Worm (Caenorhabditis elegans): Measurements from ENCODE around the gene hic-1.
A peak's percentile ranks its signal among the peaks of the same experiment; 100 is the strongest.

The hic-1 gene

ce11 chrX:6591674-6592073 lies 7.0 kb downstream of the hic-1 start:
- no peak for TF ChIP-seq snpc-3.4 (tag; optimal IDR thresholded peaks at IDR 0.05)
- TF ChIP-seq sdz-38 (tag; optimal IDR thresholded peaks at IDR 0.05): no peak
- no peak for TF ChIP-seq ceh-100 (GFP tag; IDR thresholded peaks at IDR 0.05)
- TF ChIP-seq mxl-1 (tag; optimal IDR thresholded peaks at IDR 0.05): no peak
- no peak for TF ChIP-seq lag-1 (GFP tag; IDR thresholded peaks at IDR 0.05)

- TF ChIP-seq egl-18 (GFP tag; IDR thresholded peaks at IDR 0.05) (no peak), athp-1 (tag; optimal IDR thresholded peaks at IDR 0.05) (no peak), madf-3 (GFP tag; IDR thresholded peaks at IDR 0.05) (no peak)
These were observed 10.1 kb downstream of the hic-1 start, which contains the start of gene fbxl-4 for ce11 chrX:6588495-6588894. Gene fbxl-4, plus strand, starts transcription at chrX:6588795.

DNA sequence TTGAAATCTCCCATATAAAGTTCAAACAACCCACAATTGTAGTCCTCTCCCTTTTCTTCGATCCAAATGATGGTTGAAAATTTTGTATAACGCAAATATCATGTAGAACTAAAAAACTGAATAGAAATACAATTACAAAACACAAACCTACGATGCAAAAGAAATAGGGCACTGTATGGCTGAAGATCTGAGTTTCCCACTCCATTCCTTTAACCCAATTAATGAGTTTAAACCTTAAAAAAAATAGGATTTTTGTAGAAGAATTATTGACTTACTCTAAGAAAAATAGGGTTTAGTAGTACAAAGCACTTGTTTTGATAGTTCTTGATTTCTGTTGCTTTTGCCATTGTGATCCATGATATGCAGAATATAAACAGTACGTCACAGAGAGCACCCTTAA lies 15.2 kb downstream of the hic-1 start:
- TF ChIP-seq nhr-120 (GFP tag; IDR thresholded peaks at IDR 0.05) (no peak), dpff-1 (tag; optimal IDR thresholded peaks at IDR 0.05) (no peak), snpc-3.4 (tag; optimal IDR thresholded peaks at IDR 0.05) (no peak), T26A5.8 (tag; optimal IDR thresholded peaks at IDR 0.05) (no peak), K12H6.12 (tag; optimal IDR thresholded peaks at IDR 0.05) (no peak), hlh-26 (GFP tag; conservative IDR thresholded peaks at IDR 0.05) (no peak), F55B11.4 (tag; optimal IDR thresholded peaks at IDR 0.05; ENCODE audit: borderline replicate concordance, insufficient read depth) (no peak), zfh-2 (GFP tag; conservative IDR thresholded peaks at IDR 0.05) (no peak), egl-18 (GFP tag; IDR thresholded peaks at IDR 0.05) (no peak), ztf-22 (GFP tag; optimal IDR thresholded peaks at IDR 0.05) (no peak), F10E7.11 (tag; optimal IDR thresholded peaks at IDR 0.05) (no peak), hsf-1 (GFP tag; IDR thresholded peaks at IDR 0.05) (no peak), aptf-2 (GFP tag; conservative IDR thresholded peaks at IDR 0.05) (no peak), nhr-179 (tag; optimal IDR thresholded peaks at IDR 0.05) (no peak), B0035.1 (tag; optimal IDR thresholded peaks at IDR 0.05) (no peak), lin-54 (GFP tag; optimal IDR thresholded peaks at IDR 0.05) (no peak)

- TF ChIP-seq madf-10 (tag; optimal IDR thresholded peaks at IDR 0.05) (no peak), mcd-1 (GFP tag; IDR thresholded peaks at IDR 0.05) (no peak), ceh-58 (GFP tag; IDR thresholded peaks at IDR 0.05) (no peak)
These were observed 22.6 kb downstream of the hic-1 start for ce11 chrX:6575992-6576391.

ce11 chrX:6572987-6573386 lies 25.6 kb downstream of the hic-1 start:
- TF ChIP-seq nfyb-1 (GFP tag; IDR thresholded peaks at IDR 0.05): 0 out of 2 replicates have a peak, but pooled peaks have one; percentile 26
- peak; percentile 62 for TF ChIP-seq zfh-2 (GFP tag; conservative IDR thresholded peaks at IDR 0.05)
- no peak for TF ChIP-seq nhr-80 (tag; optimal IDR thresholded peaks at IDR 0.05)

- no peak for TF ChIP-seq madf-6 (GFP tag; IDR thresholded peaks at IDR 0.05)
- TF ChIP-seq hmg-1.2 (GFP tag; IDR thresholded peaks at IDR 0.05): no peak
- TF ChIP-seq nfya-2 (GFP tag; IDR thresholded peaks at IDR 0.05): no peak
- no peak for TF ChIP-seq F57C9.4 (tag; optimal IDR thresholded peaks at IDR 0.05)
- TF ChIP-seq ZK185.1 (tag; optimal IDR thresholded peaks at IDR 0.05; ENCODE audit: poor library complexity, severe bottlenecking): no peak
- TF ChIP-seq D2030.7 (GFP tag; IDR thresholded peaks at IDR 0.05): no peak
- no peak for TF ChIP-seq Y67H2A.10 (GFP tag; conservative IDR thresholded peaks at IDR 0.05)
- TF ChIP-seq mes-4 (tag; optimal IDR thresholded peaks at IDR 0.05): no peak
- TF ChIP-seq ekl-4 (GFP tag; IDR thresholded peaks at IDR 0.05): no peak
- no peak for TF ChIP-seq ets-4 (GFP tag; optimal IDR thresholded peaks at IDR 0.05)
- TF ChIP-seq mel-28 (tag; optimal IDR thresholded peaks at IDR 0.05; ENCODE audit: borderline replicate concordance): no peak
- TF ChIP-seq pha-4 (tag; optimal IDR thresholded peaks at IDR 0.05): no peak
- TF ChIP-seq dpl-1 (GFP tag; optimal IDR thresholded peaks at IDR 0.05): no peak
- no peak for TF ChIP-seq T07F8.4 (tag; optimal IDR thresholded peaks at IDR 0.05)
- no peak for TF ChIP-seq Y79H2A.3 (GFP tag; conservative IDR thresholded peaks at IDR 0.05)
- TF ChIP-seq lin-26 (GFP tag; IDR thresholded peaks at IDR 0.05): no peak
- TF ChIP-seq hlh-12 (tag; optimal IDR thresholded peaks at IDR 0.05): no peak
These were observed 29.0 kb downstream of the hic-1 start, which contains the start of gene dop-3 for ce11 chrX:6569624-6570023. Gene dop-3, minus strand, starts transcription at chrX:6569724.
